Fruit fly (Drosophila melanogaster): Measurements from ENCODE around the gene nmo.

DNA sequence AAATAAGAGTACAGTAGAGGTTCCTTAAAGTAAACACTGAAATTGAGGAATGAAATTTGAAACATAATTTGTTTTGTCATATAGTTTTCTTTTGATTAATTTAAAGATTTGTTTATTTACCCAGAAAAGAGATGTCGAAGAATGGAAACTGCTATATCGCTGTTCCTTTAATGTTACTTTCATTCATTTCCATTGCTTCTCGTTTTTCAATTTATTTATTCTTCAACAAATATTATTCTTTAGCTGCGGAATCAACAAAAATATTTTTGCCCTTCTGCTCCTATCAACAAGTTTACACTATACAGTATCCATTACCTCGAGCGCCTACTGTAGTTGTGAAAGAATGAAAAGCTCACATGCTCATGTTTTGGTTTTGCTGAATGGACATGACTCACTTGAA, 97.3 kb downstream of the nmo start:
- no peak for TF ChIP-seq insv (optimal IDR thresholded peaks at IDR 0.05)
- TF ChIP-seq ttk (optimal IDR thresholded peaks at IDR 0.05), result no peak
- TF ChIP-seq h (optimal IDR thresholded peaks at IDR 0.05), result no peak
- no peak for TF ChIP-seq Sin3A (optimal IDR thresholded peaks at IDR 0.05)
- no peak for TF ChIP-seq Myc (optimal IDR thresholded peaks at IDR 0.05)
- no peak for TF ChIP-seq psq (optimal IDR thresholded peaks at IDR 0.05)
